Fruit fly (Drosophila melanogaster): ENCODE data around the gene Nplp4.

Nplp4 gene

dm6 chr2L:2010335-2011061 is 2.3 kb downstream of the Nplp4 start:
- TF ChIP-seq dsx (GFP tag; optimal IDR thresholded peaks at IDR 0.05; ENCODE audit: poor library complexity, severe bottlenecking) = peak; percentile 54
- TF ChIP-seq Eip78C (GFP tag) = peak; percentile 72
- TF ChIP-seq CG6854 (GFP tag; optimal IDR thresholded peaks at IDR 0.05) = peak; percentile 16
- peak; percentile 37 for TF ChIP-seq fkh (GFP tag; optimal IDR thresholded peaks at IDR 0.05)
- peak; percentile 78 for TF ChIP-seq svp (GFP tag)
- peak; percentile 1 for TF ChIP-seq vri (GFP tag; optimal IDR thresholded peaks at IDR 0.05)
- no peak for TF ChIP-seq Blimp-1 (GFP tag; optimal IDR thresholded peaks at IDR 0.05)
- TF ChIP-seq CG6163 (GFP tag; IDR thresholded peaks at IDR 0.05) = no peak
- peak; percentile 29 for TF ChIP-seq Eip93F (GFP tag; optimal IDR thresholded peaks at IDR 0.05)
- no peak for TF ChIP-seq CG34406 (GFP tag; optimal IDR thresholded peaks at IDR 0.05)
- TF ChIP-seq CG15336 (GFP tag; IDR thresholded peaks at IDR 0.05) = 0 out of 2 replicates have a peak, but pooled peaks have one; percentile 10
- no peak for TF ChIP-seq eg (GFP tag; IDR thresholded peaks at IDR 0.05)

dm6 chr2L:2011430-2011829 is 3.2 kb downstream of the Nplp4 start:
- TF ChIP-seq Gug (GFP tag; IDR thresholded peaks at IDR 0.05) = no peak
- TF ChIP-seq Hr39 (GFP tag; optimal IDR thresholded peaks at IDR 0.05) = no peak
- no peak for TF ChIP-seq CG8119 (GFP tag; IDR thresholded peaks at IDR 0.05)
- no peak for TF ChIP-seq CG6792 (GFP tag; optimal IDR thresholded peaks at IDR 0.05)
- TF ChIP-seq Eip93F (GFP tag; optimal IDR thresholded peaks at IDR 0.05) = no peak
- TF ChIP-seq Sox102F (GFP tag; optimal IDR thresholded peaks at IDR 0.05) = no peak
- no peak for TF ChIP-seq vri (GFP tag; optimal IDR thresholded peaks at IDR 0.05)
- TF ChIP-seq Lpt (GFP tag; optimal IDR thresholded peaks at IDR 0.05) = no peak
- no peak for TF ChIP-seq esn (GFP tag; optimal IDR thresholded peaks at IDR 0.05)
- TF ChIP-seq Sox15 (GFP tag; optimal IDR thresholded peaks at IDR 0.05) = no peak
- TF ChIP-seq cyc (GFP tag; optimal IDR thresholded peaks at IDR 0.05) = no peak
- no peak for TF ChIP-seq CG6163 (GFP tag; IDR thresholded peaks at IDR 0.05)
- TF ChIP-seq Ets21C (GFP tag; optimal IDR thresholded peaks at IDR 0.05) = no peak
- no peak for TF ChIP-seq acj6 (GFP tag; optimal IDR thresholded peaks at IDR 0.05)

DNA sequence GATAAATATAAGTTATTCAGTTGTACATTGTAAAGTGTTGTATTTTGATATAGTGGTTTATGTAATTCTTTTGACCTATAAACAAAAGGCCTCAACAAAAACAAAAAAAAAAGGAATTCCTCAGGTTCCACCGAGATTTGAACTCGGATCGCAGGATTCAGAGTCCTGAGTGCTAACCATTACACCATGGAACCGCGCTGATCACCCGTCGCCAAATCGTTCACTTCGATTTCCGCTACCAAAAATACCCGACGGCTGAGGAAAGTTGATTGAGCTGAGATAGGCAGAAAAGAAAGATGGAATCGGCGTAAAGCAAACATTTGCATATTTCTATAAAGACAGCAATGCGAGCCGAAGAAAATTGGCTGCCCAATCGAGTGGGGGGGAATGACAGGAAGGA is 4.8 kb downstream of the Nplp4 start:
- TF ChIP-seq Eip75B (GFP tag; optimal IDR thresholded peaks at IDR 0.05) = no peak
- no peak for TF ChIP-seq CG11294 (GFP tag; IDR thresholded peaks at IDR 0.05)
- TF ChIP-seq Eip93F (GFP tag; optimal IDR thresholded peaks at IDR 0.05) = no peak
- TF ChIP-seq CG7368 (GFP tag; optimal IDR thresholded peaks at IDR 0.05) = no peak

- no peak for TF ChIP-seq Hr38 (GFP tag; optimal IDR thresholded peaks at IDR 0.05)
- no peak for TF ChIP-seq CG6163 (GFP tag; IDR thresholded peaks at IDR 0.05)
- peak; percentile 9 for TF ChIP-seq CG32006 (GFP tag; optimal IDR thresholded peaks at IDR 0.05)
- TF ChIP-seq CG15336 (GFP tag; IDR thresholded peaks at IDR 0.05) = no peak
- no peak for TF ChIP-seq CG10669 (GFP tag; optimal IDR thresholded peaks at IDR 0.05)
- no peak for TF ChIP-seq CG1621 (tag; optimal IDR thresholded peaks at IDR 0.05)
- no peak for TF ChIP-seq acj6 (GFP tag; optimal IDR thresholded peaks at IDR 0.05)
- no peak for TF ChIP-seq CG34406 (GFP tag; optimal IDR thresholded peaks at IDR 0.05)
- no peak for TF ChIP-seq Hr39 (GFP tag; optimal IDR thresholded peaks at IDR 0.05)
- TF ChIP-seq net (GFP tag; optimal IDR thresholded peaks at IDR 0.05) = no peak
- TF ChIP-seq Sox14 (GFP tag; optimal IDR thresholded peaks at IDR 0.05) = no peak
- no peak for TF ChIP-seq CG8319 (GFP tag; optimal IDR thresholded peaks at IDR 0.05)
- TF ChIP-seq Ets96B (tag; optimal IDR thresholded peaks at IDR 0.05) = peak; percentile 24
- TF ChIP-seq CG8632 (GFP tag; optimal IDR thresholded peaks at IDR 0.05) = no peak
- TF ChIP-seq fkh (GFP tag; optimal IDR thresholded peaks at IDR 0.05) = peak; percentile 23
- TF ChIP-seq CG6792 (GFP tag; optimal IDR thresholded peaks at IDR 0.05) = no peak
- TF ChIP-seq topi (GFP tag; optimal IDR thresholded peaks at IDR 0.05) = no peak
- TF ChIP-seq CG6808 (GFP tag; optimal IDR thresholded peaks at IDR 0.05) = no peak
- no peak for TF ChIP-seq fd59A (GFP tag; optimal IDR thresholded peaks at IDR 0.05)
- TF ChIP-seq CG8119 (GFP tag; IDR thresholded peaks at IDR 0.05) = no peak
- TF ChIP-seq vri (GFP tag; optimal IDR thresholded peaks at IDR 0.05) = no peak
- no peak for TF ChIP-seq spab (GFP tag; optimal IDR thresholded peaks at IDR 0.05)
- no peak for TF ChIP-seq Sox15 (GFP tag; optimal IDR thresholded peaks at IDR 0.05)
- peak; percentile 22 for TF ChIP-seq Hr4 (GFP tag; optimal IDR thresholded peaks at IDR 0.05)
- peak; percentile 9 for TF ChIP-seq OdsH (GFP tag; optimal IDR thresholded peaks at IDR 0.05)
- no peak for TF ChIP-seq achi (GFP tag; optimal IDR thresholded peaks at IDR 0.05)
- TF ChIP-seq svp (GFP tag) = no peak
- peak; percentile 76 for TF ChIP-seq Eip78C (GFP tag)
- no peak for TF ChIP-seq CG31627 (GFP tag; optimal IDR thresholded peaks at IDR 0.05)
- TF ChIP-seq Eip93F (GFP tag; optimal IDR thresholded peaks at IDR 0.05) = no peak
- no peak for TF ChIP-seq Lpt (GFP tag; optimal IDR thresholded peaks at IDR 0.05)
- TF ChIP-seq Blimp-1 (GFP tag; optimal IDR thresholded peaks at IDR 0.05) = no peak
Measured at dm6 chr2L:2013836-2014434, 5.7 kb downstream of the Nplp4 start.
